Fruit fly (Drosophila melanogaster) whole organism, embryonic: ENCODE results near the gene Bub1.

ENCODE experiments used
- CG6683 ChIP-seq: fragments of 200-800 bp; sonication (Bioruptor generic); optimal IDR thresholded peaks from 2 replicates; lab custom pipeline; 2017; ENCODE audit warnings: missing biosample characterization, mild to moderate bottlenecking, missing genetic modification characterization, missing genetic modification reagents
- CG8478 ChIP-seq: fragments of >200 bp; optimal IDR thresholded peaks from 2 replicates; lab custom pipeline; 2018
- CTCF ChIP-seq: fragments of 200-800 bp; sonication (Bioruptor generic); optimal IDR thresholded peaks from 2 replicates; lab custom pipeline; 2017; ENCODE audit warnings: missing biosample characterization, mild to moderate bottlenecking, missing genetic modification characterization, moderate library complexity
- E2f2 ChIP-seq: fragments of 200-800 bp; sonication (Bioruptor generic); IDR thresholded peaks from 2 replicates; pipeline ENCODE4 v1.3.6; 2022; ENCODE audit warnings: missing biosample characterization, missing genetic modification characterization
- Gug ChIP-seq: fragments of 200-800 bp; sonication (Bioruptor generic); IDR thresholded peaks from 4 replicates; pipeline ENCODE4 v1.3.6; 2022; ENCODE audit warnings: missing biosample characterization, missing genetic modification characterization
- Rx ChIP-seq: fragments of 200-800 bp; sonication (Bioruptor generic); IDR thresholded peaks from 2 replicates; pipeline ENCODE4 v1.3.6; 2022; ENCODE audit warnings: missing biosample characterization, missing genetic modification characterization
- Xbp1 ChIP-seq: fragments of 200-800 bp; sonication (Bioruptor generic); optimal IDR thresholded peaks from 3 replicates; lab custom pipeline; 2016; ENCODE audit warnings: missing biosample characterization, mild to moderate bottlenecking, missing genetic modification characterization
- ranshi ChIP-seq: fragments of 200-800 bp; sonication (Bioruptor generic); IDR thresholded peaks from 2 replicates; pipeline ENCODE4 v1.3.6; 2022; ENCODE audit warnings: missing biosample characterization, missing genetic modification characterization
- tin ChIP-seq: fragments of 200-800 bp; sonication (Bioruptor generic); optimal IDR thresholded peaks from 3 replicates; lab custom pipeline; 2016; ENCODE audit warnings: missing biosample characterization, missing genetic modification characterization
- zen2 ChIP-seq: fragments of 200-800 bp; sonication (Bioruptor generic); IDR thresholded peaks from 3 replicates; pipeline ENCODE4 v1.3.6; 2022; ENCODE audit warnings: missing biosample characterization, missing genetic modification characterization; ENCODE audit not compliant: partially characterized antibody

- TF ChIP-seq Gug (no peak), tin (GFP tag; lab: Kevin White, UChicago) (no peak), E2f2 (GFP tag; lab: Robert Waterston, UW) (no peak), Rx (GFP tag; lab: Robert Waterston, UW) (no peak), CTCF (GFP tag; lab: Kevin White, UChicago) (no peak), zen2 (GFP tag; lab: Robert Waterston, UW) (no peak), CG8478 (lab: Kevin White, UChicago) (no peak), CG6683 (GFP tag; lab: Kevin White, UChicago) (no peak), ranshi (GFP tag; lab: Robert Waterston, UW) (no peak), Xbp1 (GFP tag; lab: Kevin White, UChicago) (no peak)
Observed at dm6 chr2L:5248582-5248981, 30.1 kb upstream of the Bub1 start.
